Worm (Caenorhabditis elegans) whole organism, L4/young adult: Measurements from ENCODE around the gene F07C6.3.

ENCODE experiments used
- dao-5 ChIP-seq: sonication (generic microtip); optimal IDR thresholded peaks from 2 replicates; lab custom pipeline; 2016; ENCODE audit warnings: missing genotype, missing genetic modification characterization, moderate library complexity, missing compliant biosample characterization
- him-1 ChIP-seq: sonication (generic microtip); optimal IDR thresholded peaks from 2 replicates; lab custom pipeline; 2016; ENCODE audit warnings: missing genotype, missing genetic modification reagents, missing genetic modification characterization, missing compliant biosample characterization

DNA sequence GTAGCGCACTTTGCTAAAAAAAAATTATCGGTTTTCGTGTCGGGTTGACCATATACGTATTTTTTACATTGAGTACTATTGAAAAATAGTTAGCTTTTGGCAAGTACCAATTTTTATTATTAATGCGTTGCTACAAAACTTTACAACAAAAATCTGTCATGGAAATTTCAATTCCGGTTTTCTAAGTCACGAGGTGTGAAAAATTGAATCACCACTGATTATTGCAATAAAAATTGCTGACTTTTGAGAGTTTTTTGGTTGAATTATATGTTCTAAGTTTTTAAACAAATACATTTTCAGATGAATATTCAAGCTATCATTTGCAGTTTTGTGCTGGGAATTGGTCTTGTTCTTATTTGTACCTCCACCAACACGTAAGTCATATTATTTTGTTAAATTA is 1.8 kb downstream of the F07C6.3 start, which contains the start of gene F07C6.2:
- TF ChIP-seq dao-5 (tag; lab: Kevin White, UChicago) (no peak), him-1 (tag; lab: Kevin White, UChicago) (no peak)
